Worm (Caenorhabditis elegans): ENCODE measurements around the gene cpg-19.

Gene cpg-19

ce11 chrX:16602457-16602856 is 19.1 kb upstream of the cpg-19 start, which contains the start of gene F59C12.4 (continued):
- no peak for TF ChIP-seq rpc-1 (optimal IDR thresholded peaks at IDR 0.05)
- TF ChIP-seq rpc-1 (tag; optimal IDR thresholded peaks at IDR 0.05): peak; percentile 59
- TF ChIP-seq nhr-90 (tag; optimal IDR thresholded peaks at IDR 0.05): no peak
- no peak for TF ChIP-seq F52B5.7 (tag; optimal IDR thresholded peaks at IDR 0.05)
- TF ChIP-seq mes-4 (tag; optimal IDR thresholded peaks at IDR 0.05): no peak
- TF ChIP-seq B0336.3 (GFP tag; IDR thresholded peaks at IDR 0.05): no peak
- no peak for TF ChIP-seq K11D2.4 (GFP tag; IDR thresholded peaks at IDR 0.05)
- no peak for TF ChIP-seq pha-4 (tag; optimal IDR thresholded peaks at IDR 0.05)
- TF ChIP-seq Y53G8AR.9 (GFP tag; conservative IDR thresholded peaks at IDR 0.05): no peak
- TF ChIP-seq sea-2 (GFP tag; IDR thresholded peaks at IDR 0.05): no peak
- TF ChIP-seq F57A8.1 (GFP tag; optimal IDR thresholded peaks at IDR 0.05): no peak
- no peak for TF ChIP-seq ceh-79 (tag; optimal IDR thresholded peaks at IDR 0.05)
- TF ChIP-seq ceh-100 (GFP tag; IDR thresholded peaks at IDR 0.05): no peak
- TF ChIP-seq aptf-3 (GFP tag; IDR thresholded peaks at IDR 0.05): 0 out of 2 replicates have a peak, but pooled peaks have one; percentile 31
- peak; percentile 23 for TF ChIP-seq B0261.1 (tag; optimal IDR thresholded peaks at IDR 0.05)
- TF ChIP-seq tbp1 (GFP tag; optimal IDR thresholded peaks at IDR 0.05): peak; percentile 33
- TF ChIP-seq aptf-2 (GFP tag; conservative IDR thresholded peaks at IDR 0.05): no peak
- TF ChIP-seq nhr-120 (GFP tag; IDR thresholded peaks at IDR 0.05): no peak
- TF ChIP-seq F57C9.4 (tag; optimal IDR thresholded peaks at IDR 0.05): no peak
- TF ChIP-seq pbrm-1 (GFP tag; IDR thresholded peaks at IDR 0.05): 0 out of 2 replicates have a peak, but pooled peaks have one; percentile 14
- TF ChIP-seq nfyb-1 (GFP tag; IDR thresholded peaks at IDR 0.05): no peak
- TF ChIP-seq C17E4.6 (GFP tag; IDR thresholded peaks at IDR 0.05): no peak
- no peak for TF ChIP-seq sptf-2 (GFP tag; optimal IDR thresholded peaks at IDR 0.05)
- TF ChIP-seq T07F8.4 (tag; optimal IDR thresholded peaks at IDR 0.05): no peak
- no peak for TF ChIP-seq madf-6 (GFP tag; IDR thresholded peaks at IDR 0.05)
- no peak for TF ChIP-seq Y95B8A.8 (GFP tag; IDR thresholded peaks at IDR 0.05)
- peak; percentile 84 for TF ChIP-seq zfh-2 (GFP tag; conservative IDR thresholded peaks at IDR 0.05)
- TF ChIP-seq snpc-1.1 (tag; optimal IDR thresholded peaks at IDR 0.05; ENCODE audit: insufficient read depth): no peak
- TF ChIP-seq ZK185.1 (tag; optimal IDR thresholded peaks at IDR 0.05; ENCODE audit: poor library complexity, severe bottlenecking): no peak
- no peak for TF ChIP-seq snpc-3.4 (tag; optimal IDR thresholded peaks at IDR 0.05)
- TF ChIP-seq egrh-3 (GFP tag; IDR thresholded peaks at IDR 0.05): peak; percentile 57; the same call in 1 of the 2 replicates
- no peak for TF ChIP-seq hlh-26 (GFP tag; conservative IDR thresholded peaks at IDR 0.05)
- TF ChIP-seq lsl-1 (GFP tag; optimal IDR thresholded peaks at IDR 0.05): no peak
- TF ChIP-seq egl-44 (GFP tag; IDR thresholded peaks at IDR 0.05): no peak
- no peak for TF ChIP-seq cebp-1 (GFP tag; IDR thresholded peaks at IDR 0.05)
- TF ChIP-seq cebp-1 (tag; optimal IDR thresholded peaks at IDR 0.05): no peak
- no peak for TF ChIP-seq ztf-25 (GFP tag; IDR thresholded peaks at IDR 0.05)
- TF ChIP-seq F49E8.2 (tag; optimal IDR thresholded peaks at IDR 0.05; ENCODE audit: insufficient read depth): no peak
- TF ChIP-seq let-607 (tag; optimal IDR thresholded peaks at IDR 0.05): no peak

- TF ChIP-seq bed-2 (GFP tag; IDR thresholded peaks at IDR 0.05) (no peak), F10E7.11 (tag; optimal IDR thresholded peaks at IDR 0.05) (no peak), hlh-26 (GFP tag; conservative IDR thresholded peaks at IDR 0.05) (no peak), nhr-27 (tag; optimal IDR thresholded peaks at IDR 0.05) (no peak), nhr-90 (tag; optimal IDR thresholded peaks at IDR 0.05) (no peak), unc-130 (GFP tag; optimal IDR thresholded peaks at IDR 0.05) (no peak), ztf-22 (GFP tag; optimal IDR thresholded peaks at IDR 0.05) (no peak), efl-1 (GFP tag; optimal IDR thresholded peaks at IDR 0.05) (no peak), somi-1 (GFP tag; optimal IDR thresholded peaks at IDR 0.05) (no peak), madf-10 (tag; optimal IDR thresholded peaks at IDR 0.05) (no peak), lin-54 (GFP tag; optimal IDR thresholded peaks at IDR 0.05) (no peak), mes-4 (tag; optimal IDR thresholded peaks at IDR 0.05) (no peak), chd-7 (tag; optimal IDR thresholded peaks at IDR 0.05) (no peak), ama-1 (optimal IDR thresholded peaks at IDR 0.05) (no peak), ama-1 (GFP tag; optimal IDR thresholded peaks at IDR 0.05) (no peak), F52B5.7 (tag; optimal IDR thresholded peaks at IDR 0.05) (no peak), nhr-80 (tag; optimal IDR thresholded peaks at IDR 0.05) (no peak)
These were observed 17.5 kb upstream of the cpg-19 start for ce11 chrX:16604096-16604495.
